Worm (Caenorhabditis elegans): Measurements from ENCODE around the gene Y57E12B.1.

DNA sequence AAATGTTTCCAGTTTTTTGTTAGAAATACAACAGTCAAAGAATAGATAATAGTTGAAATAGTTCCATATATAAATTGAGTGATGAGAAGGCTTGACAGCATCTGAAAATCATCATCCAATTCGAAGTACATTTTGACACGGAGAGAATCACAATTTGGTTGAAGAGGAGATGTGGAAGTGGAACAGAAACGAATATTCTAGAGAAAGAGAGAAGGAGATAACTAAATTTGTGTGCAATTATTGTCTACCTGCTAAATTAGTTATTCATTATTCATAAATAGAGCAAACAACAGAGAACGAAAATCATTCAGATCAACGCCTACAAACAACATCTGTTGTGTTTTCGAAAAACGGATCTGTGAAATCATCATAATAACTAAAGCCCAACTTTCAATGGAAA is 5.5 kb downstream of the Y57E12B.1 start, which contains the start of gene srg-31:
- TF ChIP-seq nhr-237 (tag; optimal IDR thresholded peaks at IDR 0.05): no peak
- TF ChIP-seq nhr-28 (tag; optimal IDR thresholded peaks at IDR 0.05): no peak
- no peak for TF ChIP-seq nhr-2 (tag; optimal IDR thresholded peaks at IDR 0.05)

Data from whole organism, mixed stage, embryonic.